Fruit fly (Drosophila melanogaster) whole organism, embryonic: ENCODE results near the gene Dh44.

ENCODE experiments used
- ATbp ChIP-seq: fragments of 200-800 bp; sonication (Bioruptor generic); optimal IDR thresholded peaks from 2 replicates; lab custom pipeline; 2017; ENCODE audit warnings: missing biosample characterization, mild to moderate bottlenecking, missing genetic modification characterization, missing genetic modification reagents
- CG12155 ChIP-seq: fragments of 200-800 bp; sonication (Bioruptor generic); optimal IDR thresholded peaks from 3 replicates; lab custom pipeline; 2016; ENCODE audit warnings: missing biosample characterization, missing genetic modification characterization
- CG12219 ChIP-seq: fragments of 200-800 bp; sonication (Bioruptor generic); optimal IDR thresholded peaks from 3 replicates; lab custom pipeline; 2018; ENCODE audit warnings: missing biosample characterization, mild to moderate bottlenecking, missing genetic modification characterization
- CG14441 ChIP-seq: fragments of 200-800 bp; sonication (Bioruptor generic); IDR thresholded peaks from 2 replicates; pipeline ENCODE4 v1.3.6; 2022; ENCODE audit warnings: missing biosample characterization, missing genetic modification characterization
- CG15073 ChIP-seq: fragments of 200-800 bp; sonication (Bioruptor generic); optimal IDR thresholded peaks from 2 replicates; lab custom pipeline; 2016; ENCODE audit warnings: missing biosample characterization, missing genetic modification characterization
- CG15479 ChIP-seq: fragments of 200-800 bp; sonication (Bioruptor generic); optimal IDR thresholded peaks from 3 replicates; lab custom pipeline; 2019; ENCODE audit warnings: missing biosample characterization, mild to moderate bottlenecking, missing genetic modification characterization, moderate library complexity
- CG1792 ChIP-seq: fragments of 200-800 bp; sonication (Bioruptor generic); optimal IDR thresholded peaks from 2 replicates; lab custom pipeline; 2016; ENCODE audit warnings: missing biosample characterization, missing genetic modification characterization
- CG2116 ChIP-seq: fragments of 200-800 bp; sonication (Bioruptor generic); optimal IDR thresholded peaks from 3 replicates; lab custom pipeline; 2018; ENCODE audit warnings: missing biosample characterization, mild to moderate bottlenecking, missing genetic modification characterization
- CG2875 ChIP-seq: fragments of 200-800 bp; sonication (Bioruptor generic); optimal IDR thresholded peaks from 2 replicates; lab custom pipeline; 2017; ENCODE audit warnings: missing biosample characterization, mild to moderate bottlenecking, missing genetic modification characterization, missing genetic modification reagents
- CG3065 ChIP-seq: fragments of 200-800 bp; sonication (Bioruptor generic); optimal IDR thresholded peaks from 2 replicates; lab custom pipeline; 2016; ENCODE audit warnings: missing biosample characterization, missing genetic modification characterization
- CG31224 ChIP-seq: fragments of 200-800 bp; sonication (Bioruptor generic); IDR thresholded peaks from 2 replicates; pipeline ENCODE4 v1.3.6; 2022; ENCODE audit warnings: missing biosample characterization, missing genetic modification characterization
- CG31365 ChIP-seq: fragments of 200-800 bp; sonication (Bioruptor generic); optimal IDR thresholded peaks from 2 replicates; lab custom pipeline; 2018; ENCODE audit warnings: missing biosample characterization, mild to moderate bottlenecking, missing genetic modification characterization
- CG3163 ChIP-seq: fragments of 200-800 bp; sonication (Bioruptor generic); optimal IDR thresholded peaks from 3 replicates; lab custom pipeline; 2016; ENCODE audit warnings: missing biosample characterization, missing genetic modification characterization
- CG34422 ChIP-seq: fragments of 200-800 bp; sonication (Bioruptor generic); IDR thresholded peaks from 3 replicates; pipeline ENCODE4 v1.3.6; 2022; ENCODE audit warnings: missing biosample characterization, missing genetic modification characterization
- CG4854 ChIP-seq: fragments of 200-800 bp; sonication (Bioruptor generic); optimal IDR thresholded peaks from 2 replicates; lab custom pipeline; 2016; ENCODE audit warnings: missing biosample characterization, missing genetic modification characterization, inconsistent platforms
- CG5180 ChIP-seq: fragments of 200-800 bp; sonication (Bioruptor generic); optimal IDR thresholded peaks from 3 replicates; lab custom pipeline; 2017; ENCODE audit warnings: missing biosample characterization, missing genetic modification characterization, mild to moderate bottlenecking, moderate library complexity, missing genetic modification reagents
- CG6175 ChIP-seq: fragments of 200-800 bp; sonication (Bioruptor generic); IDR thresholded peaks from 3 replicates; pipeline ENCODE4 v1.3.6; 2022; ENCODE audit warnings: missing biosample characterization, missing genetic modification characterization
- CG9609 ChIP-seq: fragments of 200-800 bp; sonication (Bioruptor generic); optimal IDR thresholded peaks from 3 replicates; lab custom pipeline; 2016; ENCODE audit warnings: missing biosample characterization, missing genetic modification characterization
- CG9932 ChIP-seq: fragments of 200-800 bp; sonication (Bioruptor generic); IDR thresholded peaks from 2 replicates; pipeline ENCODE4 v1.3.6; 2022; ENCODE audit warnings: missing biosample characterization, missing genetic modification characterization
- Dbx ChIP-seq: fragments of 200-800 bp; sonication (Bioruptor generic); IDR thresholded peaks from 3 replicates; pipeline ENCODE4 v1.3.6; 2022; ENCODE audit warnings: missing biosample characterization, missing genetic modification characterization
- Dek ChIP-seq: fragments of 200-800 bp; sonication (Bioruptor generic); optimal IDR thresholded peaks from 3 replicates; lab custom pipeline; 2019; ENCODE audit warnings: missing biosample characterization, mild to moderate bottlenecking, missing genetic modification characterization, moderate library complexity
- Dfd ChIP-seq, 2 experiments: fragments of >200 bp; optimal IDR thresholded peaks; 2 replicates each; lab custom pipeline; 2017; ENCODE audit warnings: missing biosample characterization in 2 of 2, missing genetic modification characterization in 2 of 2
- MBD-R2 ChIP-seq: fragments of 200-800 bp; sonication (Bioruptor generic); IDR thresholded peaks from 2 replicates; pipeline ENCODE4 v1.3.6; 2022; ENCODE audit warnings: missing biosample characterization, missing genetic modification characterization
- Max ChIP-seq: fragments of 200-800 bp; sonication (Bioruptor generic); optimal IDR thresholded peaks from 2 replicates; lab custom pipeline; 2016; ENCODE audit warnings: missing biosample characterization, mild to moderate bottlenecking, missing genetic modification characterization
- Meics ChIP-seq: fragments of 200-800 bp; sonication (Bioruptor generic); optimal IDR thresholded peaks from 2 replicates; lab custom pipeline; 2017; ENCODE audit warnings: missing biosample characterization, mild to moderate bottlenecking, missing genetic modification characterization
- NK7.1 ChIP-seq: fragments of 200-800 bp; sonication (Bioruptor generic); optimal IDR thresholded peaks from 3 replicates; lab custom pipeline; 2016; ENCODE audit warnings: missing biosample characterization, missing genetic modification characterization
- Oaz ChIP-seq: fragments of 200-800 bp; sonication (Bioruptor generic); IDR thresholded peaks from 2 replicates; pipeline ENCODE4 v1.3.6; 2022; ENCODE audit warnings: missing biosample characterization, missing genetic modification characterization
- Poxn ChIP-seq: fragments of 200-800 bp; sonication (Bioruptor generic); IDR thresholded peaks from 2 replicates; pipeline ENCODE4 v1.3.6; 2022; ENCODE audit warnings: missing biosample characterization, missing genetic modification characterization
- Sox102F ChIP-seq: fragments of 200-800 bp; sonication (Bioruptor generic); optimal IDR thresholded peaks from 2 replicates; lab custom pipeline; 2018; ENCODE audit warnings: missing biosample characterization, mild to moderate bottlenecking, missing genetic modification characterization, moderate library complexity
- Sry-β ChIP-seq: fragments of 200-800 bp; sonication (Bioruptor generic); optimal IDR thresholded peaks from 2 replicates; lab custom pipeline; 2018; ENCODE audit warnings: missing biosample characterization, mild to moderate bottlenecking, missing genetic modification characterization, moderate library complexity
- ap ChIP-seq: fragments of 200-800 bp; sonication (Bioruptor generic); IDR thresholded peaks from 2 replicates; pipeline ENCODE4 v1.3.6; 2022; ENCODE audit warnings: missing biosample characterization, missing genetic modification characterization
- bsh ChIP-seq, 2 experiments: fragments of 200-800 bp; sonication (Bioruptor generic); optimal IDR thresholded peaks; 2 replicates each; lab custom pipeline; 2017 to 2018; ENCODE audit warnings: mild to moderate bottlenecking in 2 of 2, missing biosample characterization in 2 of 2, missing genetic modification characterization in 2 of 2, moderate library complexity in 1 of 2
- crp ChIP-seq, 2 experiments: fragments of 200-800 bp; sonication (Bioruptor generic); optimal IDR thresholded peaks; 2 replicates in 1 of 2; 3 replicates in 1 of 2; lab custom pipeline; 2017; ENCODE audit warnings: missing biosample characterization in 2 of 2, missing genetic modification characterization in 2 of 2, mild to moderate bottlenecking in 1 of 2, moderate library complexity in 1 of 2
- danr ChIP-seq: fragments of 200-800 bp; sonication (Bioruptor generic); IDR thresholded peaks from 2 replicates; pipeline ENCODE4 v1.3.6; 2022; ENCODE audit warnings: missing biosample characterization, missing genetic modification characterization
- dmrt11E ChIP-seq: fragments of 200-800 bp; sonication (Bioruptor generic); optimal IDR thresholded peaks from 3 replicates; lab custom pipeline; 2018; ENCODE audit warnings: missing biosample characterization, mild to moderate bottlenecking, missing genetic modification characterization, moderate library complexity
- ems ChIP-seq: fragments of 200-800 bp; sonication (Bioruptor generic); optimal IDR thresholded peaks from 3 replicates; lab custom pipeline; 2016; ENCODE audit warnings: missing biosample characterization, missing genetic modification characterization
- ewg ChIP-seq: fragments of 200-800 bp; sonication (Bioruptor generic); optimal IDR thresholded peaks from 3 replicates; lab custom pipeline; 2017; ENCODE audit warnings: mild to moderate bottlenecking, missing biosample characterization, missing genetic modification reagents, missing genetic modification characterization
- gt ChIP-seq: fragments of 200-800 bp; sonication (Bioruptor generic); IDR thresholded peaks from 2 replicates; pipeline ENCODE4 v1.3.6; 2022; ENCODE audit warnings: missing biosample characterization, missing genetic modification characterization
- ind ChIP-seq: fragments of 200-800 bp; sonication (Bioruptor generic); optimal IDR thresholded peaks from 3 replicates; lab custom pipeline; 2016; ENCODE audit warnings: missing biosample characterization, missing genetic modification characterization
- luna ChIP-seq: fragments of 200-800 bp; sonication (Bioruptor generic); optimal IDR thresholded peaks from 2 replicates; lab custom pipeline; 2016; ENCODE audit warnings: missing biosample characterization, missing genetic modification characterization
- nerfin-2 ChIP-seq: fragments of 200-800 bp; sonication (Bioruptor generic); IDR thresholded peaks from 2 replicates; pipeline ENCODE4 v1.3.6; 2022; ENCODE audit warnings: missing biosample characterization, missing genetic modification characterization; ENCODE audit not compliant: partially characterized antibody
- nom ChIP-seq: fragments of 200-800 bp; sonication (Bioruptor generic); optimal IDR thresholded peaks from 2 replicates; lab custom pipeline; 2017; ENCODE audit warnings: missing biosample characterization, missing genetic modification characterization, mild to moderate bottlenecking, moderate library complexity, missing genetic modification reagents
- org-1 ChIP-seq: fragments of 200-800 bp; sonication (Bioruptor generic); optimal IDR thresholded peaks from 2 replicates; lab custom pipeline; 2017; ENCODE audit warnings: missing biosample characterization, missing genetic modification characterization
- pan ChIP-seq, 4 experiments: fragments of >200 bp in 3 of 4; fragments of 200-800 bp in 1 of 4; sonication (Bioruptor generic) in 1 of 4; optimal IDR thresholded peaks in 3 of 4; IDR thresholded peaks in 1 of 4; 2 replicates each; pipeline versions ENCODE4 v1.3.6 to Lab custom; 2017 to 2022; ENCODE audit warnings: missing biosample characterization in 2 of 4, missing genetic modification characterization in 2 of 4, mixed read lengths in 1 of 4
- phol ChIP-seq: fragments of 200-800 bp; sonication (Bioruptor generic); optimal IDR thresholded peaks from 3 replicates; lab custom pipeline; 2018; ENCODE audit warnings: missing biosample characterization, mild to moderate bottlenecking, missing genetic modification characterization, moderate library complexity
- pita ChIP-seq: fragments of 200-800 bp; sonication (Bioruptor generic); optimal IDR thresholded peaks from 2 replicates; lab custom pipeline; 2017; ENCODE audit warnings: missing biosample characterization, mild to moderate bottlenecking, missing genetic modification characterization
- pros ChIP-seq: fragments of 200-800 bp; sonication (Bioruptor generic); optimal IDR thresholded peaks from 3 replicates; lab custom pipeline; 2019; ENCODE audit warnings: missing biosample characterization, mild to moderate bottlenecking, missing genetic modification characterization, moderate library complexity
- scrt ChIP-seq: fragments of 200-800 bp; sonication (Bioruptor generic); optimal IDR thresholded peaks from 2 replicates; lab custom pipeline; 2018; ENCODE audit warnings: missing biosample characterization, mild to moderate bottlenecking, missing genetic modification characterization, moderate library complexity
- toy ChIP-seq: fragments of 200-800 bp; sonication (Bioruptor generic); IDR thresholded peaks from 2 replicates; pipeline ENCODE4 v1.3.6; 2022; ENCODE audit warnings: missing biosample characterization, missing genetic modification characterization
- wor ChIP-seq: fragments of 200-800 bp; sonication (Bioruptor generic); IDR thresholded peaks from 2 replicates; pipeline ENCODE4 v1.3.6; 2022; ENCODE audit warnings: missing biosample characterization, missing genetic modification characterization

Gene Dh44

dm6 chr3R:9677734-9678341 lies 39.9 kb downstream of the Dh44 start, which contains the start of gene p23 (continued):
- TF ChIP-seq scrt (GFP tag; lab: Kevin White, UChicago), result no peak
- TF ChIP-seq pros (GFP tag; lab: Kevin White, UChicago), result no peak
- TF ChIP-seq Oaz, result no peak
- no peak for TF ChIP-seq CG1792
- TF ChIP-seq Meics (GFP tag; lab: Kevin White, UChicago), result no peak
- no peak for TF ChIP-seq ATbp (GFP tag; lab: Kevin White, UChicago)
- peak; percentile 11 for TF ChIP-seq CG12155 (GFP tag; lab: Kevin White, UChicago)
- TF ChIP-seq CG34422, result peak; percentile 73; the same call in 1 of the 3 replicates
- TF ChIP-seq ap (GFP tag; lab: Robert Waterston, UW), result no peak
- peak; percentile 41 for TF ChIP-seq ewg
- peak; percentile 94 for TF ChIP-seq pita (GFP tag; lab: Kevin White, UChicago)
- no peak for TF ChIP-seq pan (optimal IDR thresholded peaks at IDR 0.05; lab: Kevin White, UChicago)
- TF ChIP-seq pan (GFP tag; optimal IDR thresholded peaks at IDR 0.05 in 1 of 2, IDR thresholded peaks at IDR 0.05 in 1 of 2), result no peak
- TF ChIP-seq Poxn (GFP tag; lab: Robert Waterston, UW), result no peak
- TF ChIP-seq MBD-R2, result peak; percentile 87
- TF ChIP-seq CG2875, result no peak
- TF ChIP-seq toy (GFP tag; lab: Robert Waterston, UW), result no peak
- TF ChIP-seq CG2116 (GFP tag; lab: Kevin White, UChicago), result peak; percentile 1
- no peak for TF ChIP-seq dmrt11E
- TF ChIP-seq Dbx (GFP tag; lab: Robert Waterston, UW), result peak; percentile 60; the same call in 2 of the 3 replicates
- 0 out of 2 replicates have a peak, but pooled peaks have one; percentile 50 for TF ChIP-seq nerfin-2 (GFP tag; lab: Robert Waterston, UW)
- TF ChIP-seq phol, result peak; percentile 19
- TF ChIP-seq Dek (tag; lab: Kevin White, UChicago), result peak; percentile 32
- TF ChIP-seq CG6175, result no peak
- no peak for TF ChIP-seq luna (GFP tag; lab: Kevin White, UChicago)
- no peak for TF ChIP-seq wor (GFP tag; lab: Robert Waterston, UW)
- peak in 1 of 2 experiments; percentile 11 for TF ChIP-seq crp (GFP tag; optimal IDR thresholded peaks at IDR 0.05; lab: Kevin White, UChicago)
- no peak for TF ChIP-seq CG5180
- TF ChIP-seq nom (GFP tag; lab: Kevin White, UChicago), result no peak
- TF ChIP-seq NK7.1 (GFP tag; lab: Kevin White, UChicago), result no peak
- TF ChIP-seq CG14441 (GFP tag; lab: Robert Waterston, UW), result no peak
- TF ChIP-seq Dfd (GFP tag; optimal IDR thresholded peaks at IDR 0.05; lab: Kevin White, UChicago), result no peak
- TF ChIP-seq Sox102F (GFP tag; lab: Kevin White, UChicago), result no peak
- no peak for TF ChIP-seq CG15479 (GFP tag; lab: Kevin White, UChicago)
- TF ChIP-seq CG9932 (GFP tag; lab: Robert Waterston, UW), result no peak; the same call in 1 of the 2 replicates
- no peak for TF ChIP-seq CG31365 (tag; lab: Kevin White, UChicago)
- no peak for TF ChIP-seq Sry-β (GFP tag; lab: Kevin White, UChicago)
- TF ChIP-seq ind, result no peak
- no peak for TF ChIP-seq CG12219
- TF ChIP-seq org-1 (GFP tag; lab: Kevin White, UChicago), result no peak
- no peak for TF ChIP-seq danr (GFP tag; lab: Robert Waterston, UW)
- no peak for TF ChIP-seq CG4854 (GFP tag; lab: Kevin White, UChicago)
- TF ChIP-seq Max (GFP tag; lab: Kevin White, UChicago), result no peak
- no peak for TF ChIP-seq CG3065 (GFP tag; lab: Kevin White, UChicago)
- no peak for TF ChIP-seq CG15073 (GFP tag; lab: Kevin White, UChicago)
- TF ChIP-seq CG31224 (GFP tag; lab: Robert Waterston, UW), result no peak
- no peak for TF ChIP-seq bsh (GFP tag; optimal IDR thresholded peaks at IDR 0.05; lab: Kevin White, UChicago)
- no peak for TF ChIP-seq CG9609 (GFP tag; lab: Kevin White, UChicago)
- TF ChIP-seq CG3163 (GFP tag; lab: Kevin White, UChicago), result no peak
- TF ChIP-seq ems, result no peak
- no peak for TF ChIP-seq gt (GFP tag; lab: Robert Waterston, UW)
